Fruit fly (Drosophila melanogaster) whole organism, embryonic: ENCODE measurements around the gene CG2182.
A peak's percentile ranks its signal among the peaks of the same experiment; 100 is the strongest.

Source experiments
- Atf6 ChIP-seq: fragments of 200-800 bp; sonication (Bioruptor generic); IDR thresholded peaks from 2 replicates; pipeline ENCODE4 v1.3.6; 2022; ENCODE audit warnings: missing biosample characterization, missing genetic modification characterization
- B-H1 ChIP-seq: fragments of 200-800 bp; sonication (Bioruptor generic); IDR thresholded peaks from 3 replicates; pipeline ENCODE4 v1.3.6; 2022; ENCODE audit warnings: missing biosample characterization, missing genetic modification characterization
- Blimp-1 ChIP-seq: fragments of 200-800 bp; sonication (Bioruptor generic); optimal IDR thresholded peaks from 3 replicates; lab custom pipeline; 2018; ENCODE audit warnings: missing biosample characterization, missing genetic modification characterization, mild to moderate bottlenecking, moderate library complexity, missing genetic modification reagents
- CG10267 ChIP-seq: fragments of 200-800 bp; sonication (Bioruptor generic); optimal IDR thresholded peaks from 2 replicates; lab custom pipeline; 2018; ENCODE audit warnings: missing biosample characterization, mild to moderate bottlenecking, missing genetic modification characterization, moderate library complexity
- CG11560 ChIP-seq: fragments of 200-800 bp; sonication (Bioruptor generic); IDR thresholded peaks from 3 replicates; pipeline ENCODE4 v1.3.6; 2022; ENCODE audit warnings: missing biosample characterization, missing genetic modification characterization
- CG11695 ChIP-seq: fragments of 200-800 bp; sonication (Bioruptor generic); IDR thresholded peaks from 3 replicates; pipeline ENCODE4 v1.3.6; 2022; ENCODE audit warnings: missing biosample characterization, missing genetic modification characterization
- CG13624 ChIP-seq: fragments of 200-800 bp; sonication (Bioruptor generic); optimal IDR thresholded peaks from 2 replicates; lab custom pipeline; 2016; ENCODE audit warnings: missing biosample characterization, missing genetic modification characterization
- CG15479 ChIP-seq: fragments of 200-800 bp; sonication (Bioruptor generic); optimal IDR thresholded peaks from 3 replicates; lab custom pipeline; 2019; ENCODE audit warnings: missing biosample characterization, mild to moderate bottlenecking, missing genetic modification characterization, moderate library complexity
- CG17186 ChIP-seq: fragments of 200-800 bp; sonication (Bioruptor generic); optimal IDR thresholded peaks from 3 replicates; lab custom pipeline; 2017; ENCODE audit warnings: missing biosample characterization, missing genetic modification reagents, missing genetic modification characterization
- CG17568 ChIP-seq: fragments of 200-800 bp; sonication (Bioruptor generic); optimal IDR thresholded peaks from 2 replicates; lab custom pipeline; 2018; ENCODE audit warnings: missing biosample characterization, mild to moderate bottlenecking, missing genetic modification characterization, moderate library complexity
- CG2678 ChIP-seq: fragments of 200-800 bp; sonication (Bioruptor generic); optimal IDR thresholded peaks from 3 replicates; lab custom pipeline; 2019; ENCODE audit warnings: missing biosample characterization, mild to moderate bottlenecking, missing genetic modification characterization, moderate library complexity
- CG30020 ChIP-seq: fragments of 200-800 bp; optimal IDR thresholded peaks from 2 replicates; lab custom pipeline; 2019; ENCODE audit warnings: missing biosample characterization, mild to moderate bottlenecking, missing genetic modification characterization, moderate library complexity
- CG32532 ChIP-seq: fragments of 200-800 bp; sonication (Bioruptor generic); IDR thresholded peaks from 2 replicates; pipeline ENCODE4 v1.3.6; 2022; ENCODE audit warnings: missing biosample characterization, missing genetic modification characterization
- CG34376 ChIP-seq: fragments of 200-800 bp; sonication (Bioruptor generic); optimal IDR thresholded peaks from 2 replicates; lab custom pipeline; 2018; ENCODE audit warnings: missing biosample characterization, mild to moderate bottlenecking, missing genetic modification characterization
- CG6813 ChIP-seq: fragments of 200-800 bp; sonication (Bioruptor generic); optimal IDR thresholded peaks from 2 replicates; lab custom pipeline; 2017; ENCODE audit warnings: missing biosample characterization, missing genetic modification characterization, mild to moderate bottlenecking, moderate library complexity, missing genetic modification reagents
- CG8478 ChIP-seq: fragments of >200 bp; optimal IDR thresholded peaks from 2 replicates; lab custom pipeline; 2018
- CG9932 ChIP-seq: fragments of 200-800 bp; sonication (Bioruptor generic); IDR thresholded peaks from 2 replicates; pipeline ENCODE4 v1.3.6; 2022; ENCODE audit warnings: missing biosample characterization, missing genetic modification characterization
- D19B ChIP-seq: fragments of 200-800 bp; sonication (Bioruptor generic); optimal IDR thresholded peaks from 2 replicates; lab custom pipeline; 2017; ENCODE audit warnings: missing biosample characterization, mild to moderate bottlenecking, missing genetic modification characterization
- Doc3 ChIP-seq: fragments of 200-800 bp; sonication (Bioruptor generic); IDR thresholded peaks from 3 replicates; pipeline ENCODE4 v1.3.6; 2022; ENCODE audit warnings: missing biosample characterization, missing genetic modification characterization; ENCODE audit not compliant: partially characterized antibody
- Ets97D ChIP-seq: fragments of 200-800 bp; sonication (Bioruptor generic); optimal IDR thresholded peaks from 3 replicates; lab custom pipeline; 2016; ENCODE audit warnings: missing biosample characterization, missing genetic modification characterization
- Fer1 ChIP-seq: fragments of 200-800 bp; sonication (Bioruptor generic); optimal IDR thresholded peaks from 2 replicates; lab custom pipeline; 2017; ENCODE audit warnings: missing biosample characterization, mild to moderate bottlenecking, missing genetic modification characterization
- HLHmδ ChIP-seq: fragments of 200-800 bp; sonication (Bioruptor generic); optimal IDR thresholded peaks from 2 replicates; lab custom pipeline; 2018; ENCODE audit warnings: missing biosample characterization, mild to moderate bottlenecking, missing genetic modification characterization, moderate library complexity
- Hr39 ChIP-seq: fragments of >200 bp; optimal IDR thresholded peaks from 2 replicates; lab custom pipeline; 2017
- MTF-1 ChIP-seq: fragments of 200-800 bp; sonication (Bioruptor generic); optimal IDR thresholded peaks from 2 replicates; lab custom pipeline; 2018; ENCODE audit warnings: missing biosample characterization, mild to moderate bottlenecking, missing genetic modification characterization, borderline replicate concordance
- Med ChIP-seq: fragments of 200-800 bp; sonication (Bioruptor generic); peaks from one replicate; lab custom pipeline; 2016; ENCODE audit warnings: missing biosample characterization, missing genetic modification characterization, mild to moderate bottlenecking, inconsistent platforms, moderate library complexity
- Mes4 ChIP-seq: fragments of 200-800 bp; sonication (Bioruptor generic); optimal IDR thresholded peaks from 2 replicates; lab custom pipeline; 2016; ENCODE audit warnings: missing biosample characterization, missing genetic modification characterization
- NFAT ChIP-seq: fragments of 200-800 bp; sonication (Bioruptor generic); IDR thresholded peaks from 2 replicates; pipeline ENCODE4 v1.3.6; 2022; ENCODE audit warnings: missing biosample characterization, missing genetic modification characterization
- Rfx ChIP-seq: fragments of 200-800 bp; sonication (Bioruptor generic); IDR thresholded peaks from 2 replicates; pipeline ENCODE4 v1.3.6; 2022; ENCODE audit warnings: missing biosample characterization, missing genetic modification characterization
- TFAM ChIP-seq: fragments of 200-800 bp; sonication (Bioruptor generic); optimal IDR thresholded peaks from 2 replicates; lab custom pipeline; 2017; ENCODE audit warnings: missing biosample characterization, missing genetic modification characterization, inconsistent platforms
- Taf1 ChIP-seq: fragments of 200-800 bp; sonication (Bioruptor generic); IDR thresholded peaks from 2 replicates; pipeline ENCODE4 v1.3.6; 2022; ENCODE audit warnings: missing biosample characterization, missing genetic modification characterization
- ara ChIP-seq: fragments of 200-800 bp; sonication (Bioruptor generic); IDR thresholded peaks from 2 replicates; pipeline ENCODE4 v1.3.6; 2022; ENCODE audit warnings: missing biosample characterization, missing genetic modification characterization
- chif ChIP-seq, 2 experiments: fragments of 200-800 bp; sonication (Bioruptor generic); optimal IDR thresholded peaks; 3 replicates each; lab custom pipeline; 2016; ENCODE audit warnings: missing biosample characterization in 2 of 2, missing genetic modification characterization in 2 of 2
- chm ChIP-seq: fragments of 200-800 bp; sonication (Bioruptor generic); IDR thresholded peaks from 2 replicates; pipeline ENCODE4 v1.3.6; 2022; ENCODE audit warnings: missing biosample characterization, missing genetic modification characterization
- da ChIP-seq: fragments of 200-800 bp; sonication (Bioruptor generic); optimal IDR thresholded peaks from 2 replicates; lab custom pipeline; 2016; ENCODE audit warnings: missing biosample characterization, missing genetic modification characterization
- dysf ChIP-seq: fragments of 200-800 bp; sonication (Bioruptor generic); IDR thresholded peaks from 3 replicates; pipeline ENCODE4 v1.3.6; 2022; ENCODE audit warnings: missing biosample characterization, missing genetic modification characterization
- fd102C ChIP-seq: fragments of 200-800 bp; sonication (Bioruptor generic); optimal IDR thresholded peaks from 2 replicates; lab custom pipeline; 2018; ENCODE audit warnings: missing biosample characterization, mild to moderate bottlenecking, missing genetic modification characterization, moderate library complexity
- gro ChIP-seq: fragments of 200-800 bp; sonication (Bioruptor generic); optimal IDR thresholded peaks from 2 replicates; lab custom pipeline; 2016; ENCODE audit warnings: missing biosample characterization, missing genetic modification characterization
- jumu ChIP-seq: fragments of 200-800 bp; sonication (Bioruptor generic); optimal IDR thresholded peaks from 3 replicates; lab custom pipeline; 2016; ENCODE audit warnings: missing biosample characterization, missing genetic modification characterization
- lbe ChIP-seq: fragments of 200-800 bp; sonication (Bioruptor generic); optimal IDR thresholded peaks from 2 replicates; lab custom pipeline; 2016; ENCODE audit warnings: missing biosample characterization, mild to moderate bottlenecking, missing genetic modification characterization
- luna ChIP-seq: fragments of 200-800 bp; sonication (Bioruptor generic); optimal IDR thresholded peaks from 2 replicates; lab custom pipeline; 2016; ENCODE audit warnings: missing biosample characterization, missing genetic modification characterization
- odd ChIP-seq: fragments of 200-800 bp; sonication (Bioruptor generic); optimal IDR thresholded peaks from 2 replicates; lab custom pipeline; 2017; ENCODE audit warnings: missing biosample characterization, mild to moderate bottlenecking, missing genetic modification characterization
- onecut ChIP-seq: fragments of 200-800 bp; sonication (Bioruptor generic); IDR thresholded peaks from 2 replicates; pipeline ENCODE4 v1.3.6; 2022; ENCODE audit warnings: missing biosample characterization, missing genetic modification characterization
- phol ChIP-seq: fragments of 200-800 bp; sonication (Bioruptor generic); optimal IDR thresholded peaks from 3 replicates; lab custom pipeline; 2018; ENCODE audit warnings: missing biosample characterization, mild to moderate bottlenecking, missing genetic modification characterization, moderate library complexity
- pnt ChIP-seq: fragments of 200-800 bp; sonication (Bioruptor generic); optimal IDR thresholded peaks from 3 replicates; lab custom pipeline; 2016; ENCODE audit warnings: missing biosample characterization, missing genetic modification characterization
- slou ChIP-seq: fragments of 200-800 bp; sonication (Bioruptor generic); optimal IDR thresholded peaks from 3 replicates; lab custom pipeline; 2016; ENCODE audit warnings: missing biosample characterization, missing genetic modification characterization
- sr ChIP-seq: fragments of 200-800 bp; sonication (Bioruptor generic); IDR thresholded peaks from 3 replicates; pipeline ENCODE4 v1.3.6; 2022; ENCODE audit warnings: missing biosample characterization, missing genetic modification characterization
- stc ChIP-seq: fragments of 200-800 bp; sonication (Bioruptor generic); IDR thresholded peaks from 2 replicates; pipeline ENCODE4 v1.3.6; 2022; ENCODE audit warnings: missing biosample characterization, missing genetic modification characterization
- stwl ChIP-seq: fragments of 200-800 bp; sonication (Bioruptor generic); optimal IDR thresholded peaks from 3 replicates; lab custom pipeline; 2018; ENCODE audit warnings: missing biosample characterization, mild to moderate bottlenecking, missing genetic modification characterization, moderate library complexity
- vnd ChIP-seq: fragments of 200-800 bp; sonication (Bioruptor generic); IDR thresholded peaks from 3 replicates; pipeline ENCODE4 v1.3.6; 2022; ENCODE audit warnings: missing biosample characterization, missing genetic modification characterization; ENCODE audit not compliant: partially characterized antibody
- zf30C ChIP-seq: fragments of 200-800 bp; sonication (Bioruptor generic); optimal IDR thresholded peaks from 3 replicates; lab custom pipeline; 2018; ENCODE audit warnings: missing biosample characterization, mild to moderate bottlenecking, missing genetic modification characterization

CG2182 gene

dm6 chr3R:5612372-5613113 lies 47.2 kb downstream of the CG2182 start, which contains the start of gene Rga (continued):
- TF ChIP-seq CG2678 (no peak), Med (GFP tag; lab: Kevin White, UChicago) (peak; percentile 30), Fer1 (GFP tag; lab: Kevin White, UChicago) (peak; percentile 20), Taf1 (GFP tag; lab: Robert Waterston, UW) (no peak), TFAM (no peak), CG13624 (GFP tag; lab: Kevin White, UChicago) (peak; percentile 21), CG11560 (tag; lab: Robert Waterston, UW) (no peak), CG34376 (GFP tag; lab: Kevin White, UChicago) (no peak), Blimp-1 (GFP tag; lab: Kevin White, UChicago) (no peak), vnd (no peak), CG32532 (GFP tag; lab: Robert Waterston, UW) (0 out of 2 replicates have a peak, but pooled peaks have one; percentile 16), CG11695 (GFP tag; lab: Robert Waterston, UW) (peak; percentile 79), da (GFP tag; lab: Kevin White, UChicago) (no peak)

dm6 chr3R:5611733-5612132 lies 48.0 kb downstream of the CG2182 start:
- TF ChIP-seq phol (tag; lab: Kevin White, UChicago) (no peak), CG17186 (GFP tag; lab: Kevin White, UChicago) (peak; percentile 6), chm (no peak), Ets97D (no peak), HLHmδ (GFP tag; lab: Kevin White, UChicago) (no peak), CG6813 (GFP tag; lab: Kevin White, UChicago) (no peak), odd (GFP tag; lab: Kevin White, UChicago) (no peak), NFAT (GFP tag; lab: Robert Waterston, UW) (no peak), stc (GFP tag; lab: Robert Waterston, UW) (no peak), stwl (peak; percentile 31), CG9932 (no peak), gro (no peak), lbe (GFP tag; lab: Kevin White, UChicago) (no peak), CG17568 (no peak), CG10267 (tag; lab: Kevin White, UChicago) (peak; percentile 80), onecut (GFP tag; lab: Robert Waterston, UW) (no peak), B-H1 (no peak), pnt (GFP tag; lab: Kevin White, UChicago) (no peak), CG8478 (lab: Kevin White, UChicago) (no peak), jumu (GFP tag; lab: Kevin White, UChicago) (no peak), MTF-1 (GFP tag; lab: Kevin White, UChicago) (no peak), Hr39 (lab: Kevin White, UChicago) (no peak), Rfx (GFP tag; lab: Robert Waterston, UW) (no peak), slou (GFP tag; lab: Kevin White, UChicago) (no peak), luna (no peak), sr (GFP tag; lab: Robert Waterston, UW) (no peak), chif (GFP tag; optimal IDR thresholded peaks at IDR 0.05; lab: Kevin White, UChicago) (no peak), CG2678 (no peak), Mes4 (GFP tag; lab: Kevin White, UChicago) (no peak), ara (GFP tag; lab: Robert Waterston, UW) (no peak), Atf6 (GFP tag; lab: Robert Waterston, UW) (no peak), CG15479 (no peak), dysf (GFP tag; lab: Robert Waterston, UW) (no peak), fd102C (GFP tag; lab: Kevin White, UChicago) (no peak), Doc3 (GFP tag; lab: Robert Waterston, UW) (no peak), CG30020 (tag; lab: Kevin White, UChicago) (peak; percentile 1), D19B (no peak), zf30C (no peak)
